Worm (Caenorhabditis elegans) whole organism, L4 larva: ENCODE data around the gene C04C3.9.
"Not testable (repeated sequence)": the region's sequence is repeated elsewhere in the genome, so short reads cannot be mapped to it uniquely, and the experiment has no call there.

ENCODE experiments used
- F10B5.3 ChIP-seq: sonication (generic microtip); optimal IDR thresholded peaks from 2 replicates; lab custom pipeline; 2016; ENCODE audit warnings: mild to moderate bottlenecking, missing genetic modification characterization, missing compliant biosample characterization
- F49E8.2 ChIP-seq: sonication (generic microtip); optimal IDR thresholded peaks from 2 replicates; lab custom pipeline; 2016; ENCODE audit warnings: missing compliant biosample characterization, mild to moderate bottlenecking, missing genetic modification characterization, borderline replicate concordance
- Y5F2A.4 ChIP-seq: fragments of 200-800 bp; sonication (Bioruptor generic); optimal IDR thresholded peaks from 2 replicates; lab custom pipeline; 2018; ENCODE audit warnings: mild to moderate bottlenecking, missing genetic modification characterization, missing compliant biosample characterization
- attf-4 ChIP-seq: sonication (generic microtip); optimal IDR thresholded peaks from 3 replicates; lab custom pipeline; 2017; ENCODE audit warnings: missing biosample characterization, missing genetic modification characterization
- ceh-44 ChIP-seq: fragments of 200-800 bp; sonication (Bioruptor generic); IDR thresholded peaks from 2 replicates; pipeline ENCODE4 v1.3.6; 2022; ENCODE audit warnings: missing genetic modification reagents, missing genetic modification characterization, missing compliant biosample characterization
- ceh-82 ChIP-seq: sonication (generic microtip); optimal IDR thresholded peaks from 2 replicates; lab custom pipeline; 2017; ENCODE audit warnings: missing biosample characterization, missing genetic modification characterization
- daf-8 ChIP-seq: fragments of 200-800 bp; sonication (Bioruptor generic); IDR thresholded peaks from 2 replicates; pipeline ENCODE4 v1.3.6; 2022; ENCODE audit warnings: missing genetic modification characterization, missing compliant biosample characterization
- dmd-9 ChIP-seq: fragments of 200-800 bp; sonication (Bioruptor generic); IDR thresholded peaks from 2 replicates; pipeline ENCODE4 v1.3.6; 2022; ENCODE audit warnings: missing genetic modification reagents, missing genetic modification characterization, missing compliant biosample characterization
- dpl-1 ChIP-seq: fragments of 150-350 bp; optimal IDR thresholded peaks from 2 replicates; lab custom pipeline; 2014; ENCODE audit warnings: missing biosample characterization, missing genetic modification reagents, missing genetic modification characterization
- egl-27 ChIP-seq: sonication (generic microtip); optimal IDR thresholded peaks from 3 replicates; lab custom pipeline; 2017; ENCODE audit warnings: missing biosample characterization, missing genetic modification reagents, missing genetic modification characterization
- hmg-1.1 ChIP-seq: fragments of 200-800 bp; sonication (Bioruptor generic); IDR thresholded peaks from 2 replicates; pipeline ENCODE4 v1.3.6; 2022; ENCODE audit warnings: missing genetic modification reagents, missing genetic modification characterization, missing compliant biosample characterization
- lin-29 ChIP-seq: fragments of 200-800 bp; sonication (Bioruptor generic); IDR thresholded peaks from 2 replicates; pipeline ENCODE4 v1.3.6; 2022; ENCODE audit warnings: missing genetic modification reagents, missing genetic modification characterization, missing compliant biosample characterization
- lin-38 ChIP-seq: fragments of 200-800 bp; sonication (Bioruptor generic); IDR thresholded peaks from 2 replicates; pipeline ENCODE4 v1.3.6; 2022; ENCODE audit warnings: missing genetic modification reagents, missing genetic modification characterization, missing compliant biosample characterization
- lin-39 ChIP-seq: fragments of 150-350 bp; optimal IDR thresholded peaks from 2 replicates; lab custom pipeline; 2014; ENCODE audit warnings: missing biosample characterization, missing genetic modification reagents, missing genetic modification characterization
- mdl-1 ChIP-seq, 2 experiments: fragments of 150-350 bp in 1 of 2; sonication (generic microtip) in 1 of 2; optimal IDR thresholded peaks; 2 replicates each; lab custom pipeline; 2014 to 2017; ENCODE audit warnings: missing biosample characterization in 2 of 2, missing genetic modification characterization in 2 of 2
- mes-2 ChIP-seq: sonication (generic microtip); optimal IDR thresholded peaks from 2 replicates; lab custom pipeline; 2016; ENCODE audit warnings: missing genotype, mild to moderate bottlenecking, missing genetic modification characterization, missing compliant biosample characterization; ENCODE audit not compliant: poor library complexity, severe bottlenecking
- mxl-2 ChIP-seq: fragments of 200-800 bp; sonication (Bioruptor generic); conservative IDR thresholded peaks from 2 replicates; pipeline ENCODE4 v1.3.6; 2022; ENCODE audit warnings: missing genetic modification reagents, missing genetic modification characterization, missing compliant biosample characterization
- nhr-10 ChIP-seq: fragments of 150-350 bp; optimal IDR thresholded peaks from 2 replicates; lab custom pipeline; 2014; ENCODE audit warnings: missing biosample characterization, missing genetic modification characterization
- nhr-28 ChIP-seq: fragments of 150-350 bp; optimal IDR thresholded peaks from 2 replicates; lab custom pipeline; 2014; ENCODE audit warnings: missing biosample characterization, missing genetic modification characterization
- nhr-6 ChIP-seq: fragments of 150-350 bp; optimal IDR thresholded peaks from 2 replicates; lab custom pipeline; 2014; ENCODE audit warnings: missing biosample characterization, missing genetic modification characterization
- nhr-76 ChIP-seq: fragments of 150-350 bp; optimal IDR thresholded peaks from 2 replicates; lab custom pipeline; 2014; ENCODE audit warnings: missing biosample characterization, missing genetic modification characterization
- nhr-77 ChIP-seq: fragments of 150-350 bp; optimal IDR thresholded peaks from 2 replicates; lab custom pipeline; 2014; ENCODE audit warnings: missing biosample characterization, missing genetic modification characterization
- set-16 ChIP-seq: fragments of 200-800 bp; sonication (Bioruptor generic); IDR thresholded peaks from 2 replicates; pipeline ENCODE4 v1.3.6; 2022; ENCODE audit warnings: missing genetic modification reagents, missing genetic modification characterization, missing compliant biosample characterization
- skn-1 ChIP-seq: fragments of 150-350 bp; optimal IDR thresholded peaks from 2 replicates; lab custom pipeline; 2014; ENCODE audit warnings: missing biosample characterization, missing genetic modification characterization
- snpc-1.2 ChIP-seq: fragments of 200-800 bp; sonication (Bioruptor generic); IDR thresholded peaks from 2 replicates; pipeline ENCODE4 v1.3.6; 2022; ENCODE audit warnings: missing genetic modification reagents, missing genetic modification characterization, missing compliant biosample characterization
- snpc-4 ChIP-seq: fragments of 150-350 bp; optimal IDR thresholded peaks from 2 replicates; lab custom pipeline; 2014; ENCODE audit warnings: missing biosample characterization, missing genetic modification characterization
- spr-1 ChIP-seq: sonication (generic microtip); optimal IDR thresholded peaks from 2 replicates; lab custom pipeline; 2016; ENCODE audit warnings: mild to moderate bottlenecking, missing genetic modification characterization, missing compliant biosample characterization
- unc-62 ChIP-seq, 3 experiments: fragments of 150-350 bp in 1 of 3; sonication (generic microtip); optimal IDR thresholded peaks in 2 of 3; peaks in 1 of 3; 1 replicate in 1 of 3; 2 replicates in 2 of 3; lab custom pipeline; 2014 to 2017; ENCODE audit warnings: missing biosample characterization in 3 of 3, missing genetic modification characterization in 3 of 3, missing genetic modification reagents in 3 of 3, missing genotype in 1 of 3
- zfp-3 ChIP-seq: fragments of 200-800 bp; sonication (Bioruptor generic); conservative IDR thresholded peaks from 2 replicates; pipeline ENCODE4 v1.3.6; 2022; ENCODE audit warnings: missing genetic modification reagents, missing genetic modification characterization, missing compliant biosample characterization
- zip-11 ChIP-seq: fragments of 200-800 bp; sonication (Bioruptor generic); IDR thresholded peaks from 2 replicates; pipeline ENCODE4 v1.3.6; 2022; ENCODE audit warnings: missing genetic modification characterization, missing compliant biosample characterization
- ztf-7 ChIP-seq: fragments of 150-350 bp; optimal IDR thresholded peaks from 2 replicates; lab custom pipeline; 2014; ENCODE audit warnings: missing biosample characterization, missing genetic modification characterization

The C04C3.9 gene

ce11 chrIV:3440848-3441247 is 12.5 kb upstream of the C04C3.9 start, which contains the start of gene grd-10:
TSS of gene grd-10 (plus strand) at chrIV:3441055.
- TF ChIP-seq mes-2 (tag; lab: Kevin White, UChicago), result no peak
- TF ChIP-seq dpl-1 (GFP tag; lab: Kevin White, UChicago), result no peak
- TF ChIP-seq Y5F2A.4 (GFP tag; lab: Kevin White, UChicago), result no peak
- no peak for TF ChIP-seq mdl-1 (tag; optimal IDR thresholded peaks at IDR 0.05; lab: Kevin White, UChicago)
- TF ChIP-seq, all 104 proteins: peak for 0

- TF ChIP-seq F10B5.3 (tag; lab: Kevin White, UChicago), result no peak
- TF ChIP-seq nhr-6 (tag; lab: Kevin White, UChicago), result no peak
- no peak for TF ChIP-seq snpc-4 (tag; lab: Kevin White, UChicago)
- no peak for TF ChIP-seq nhr-28 (tag; lab: Kevin White, UChicago)
- no peak for TF ChIP-seq snpc-1.2 (GFP tag; lab: Robert Waterston, UW)
- TF ChIP-seq ztf-7 (tag; lab: Kevin White, UChicago), result no peak
- TF ChIP-seq lin-39 (tag; lab: Kevin White, UChicago), result no peak
- no peak for TF ChIP-seq nhr-10
- no peak for TF ChIP-seq hmg-1.1
- no peak for TF ChIP-seq dmd-9
- TF ChIP-seq ceh-82 (tag; lab: Kevin White, UChicago), result no peak
- TF ChIP-seq egl-27 (tag; lab: Kevin White, UChicago), result no peak
- TF ChIP-seq mes-2 (tag; lab: Kevin White, UChicago), result no peak
- no peak for TF ChIP-seq attf-4 (tag; lab: Kevin White, UChicago)
- TF ChIP-seq, all 104 proteins: peak for 0
Measured at ce11 chrIV:3439354-3439753, 11.0 kb upstream of the C04C3.9 start, which contains the start of gene grd-3. TSS of gene grd-3 (plus strand) at chrIV:3439655.

DNA sequence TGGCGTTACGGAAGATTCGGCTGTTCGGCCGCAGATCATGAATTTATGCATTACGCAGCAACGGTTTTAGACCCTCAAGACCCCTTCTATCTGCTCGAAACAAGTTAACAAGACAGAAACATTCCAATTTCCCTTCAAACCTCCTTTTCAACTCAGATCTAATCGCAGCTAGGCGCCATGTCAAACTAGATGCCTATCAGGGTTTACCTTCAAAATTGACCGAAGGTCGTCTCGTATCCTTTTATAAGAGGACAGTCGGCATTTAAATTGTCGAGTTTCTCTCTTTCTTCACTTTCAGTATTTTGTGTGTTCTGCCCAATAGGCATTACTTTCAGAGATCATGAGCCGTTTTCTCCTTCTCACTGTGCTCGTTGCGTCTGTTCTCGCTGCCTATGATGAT is 9.7 kb upstream of the C04C3.9 start, which contains the start of gene grd-13:
Gene grd-13, plus strand, starts transcription at position 291 of the 400 bp plus-strand sequence.
- TF ChIP-seq unc-62 (GFP tag; optimal IDR thresholded peaks at IDR 0.05 in 1 of 2; lab: Kevin White, UChicago), result peak in 1 of 2 experiments; percentile 32
- TF ChIP-seq unc-62 (tag; optimal IDR thresholded peaks at IDR 0.05; lab: Kevin White, UChicago), result no peak
- TF ChIP-seq skn-1 (tag; lab: Kevin White, UChicago), result no peak

- TF ChIP-seq mes-2 (tag; lab: Kevin White, UChicago), result no peak
- no peak for TF ChIP-seq lin-38
- no peak for TF ChIP-seq spr-1
- no peak for TF ChIP-seq attf-4 (tag; lab: Kevin White, UChicago)
- no peak for TF ChIP-seq ceh-82 (tag; lab: Kevin White, UChicago)
- no peak for TF ChIP-seq dpl-1 (GFP tag; lab: Kevin White, UChicago)
- TF ChIP-seq zfp-3 (GFP tag; lab: Robert Waterston, UW), result no peak
- TF ChIP-seq mxl-2 (GFP tag; lab: Robert Waterston, UW), result no peak
- no peak for TF ChIP-seq nhr-77 (tag; lab: Kevin White, UChicago)
- TF ChIP-seq ceh-44 (GFP tag; lab: Robert Waterston, UW), result no peak
- TF ChIP-seq daf-8 (GFP tag; lab: Robert Waterston, UW), result no peak
- TF ChIP-seq nhr-6 (tag; lab: Kevin White, UChicago), result no peak
- TF ChIP-seq nhr-76 (tag; lab: Kevin White, UChicago), result no peak
- no peak for TF ChIP-seq zip-11 (GFP tag; lab: Robert Waterston, UW)
Measured at ce11 chrIV:3436021-3436420, 7.7 kb upstream of the C04C3.9 start, which contains the start of gene srz-32. TSS of gene srz-32 (plus strand) at chrIV:3436321.

ce11 chrIV:3433387-3433786 is 5.1 kb upstream of the C04C3.9 start, which contains the start of gene C04C3.7:
TSS of gene C04C3.7 (minus strand) at chrIV:3433487.
- TF ChIP-seq lin-29; F49E8.2 (tag; lab: Kevin White, UChicago); set-16 (GFP tag; lab: Robert Waterston, UW): not testable (repeated sequence)
